Worm (Caenorhabditis elegans): Measurements from ENCODE around the gene sqst-4.

Gene sqst-4

ce11 chrV:16459377-16459776 is 28.9 kb upstream of the sqst-4 start:
- TF ChIP-seq ama-1 (optimal IDR thresholded peaks at IDR 0.05) (no peak), scrt-1 (GFP tag; IDR thresholded peaks at IDR 0.05) (no peak), pes-1 (GFP tag; IDR thresholded peaks at IDR 0.05) (no peak), tbx-11 (GFP tag; IDR thresholded peaks at IDR 0.05) (no peak), tra-4 (tag; optimal IDR thresholded peaks at IDR 0.05) (no peak), hmbx-1 (tag; optimal IDR thresholded peaks at IDR 0.05) (no peak), flt-1 (GFP tag; IDR thresholded peaks at IDR 0.05) (no peak), ets-7 (tag; optimal IDR thresholded peaks at IDR 0.05) (no peak), B0310.2 (tag; optimal IDR thresholded peaks at IDR 0.05) (no peak), aly-1 (tag; optimal IDR thresholded peaks at IDR 0.05) (no peak), ceh-36 (tag; optimal IDR thresholded peaks at IDR 0.05) (no peak), F13C5.2 (tag; optimal IDR thresholded peaks at IDR 0.05) (no peak), hmg-4 (GFP tag; optimal IDR thresholded peaks at IDR 0.05) (no peak), sea-1 (GFP tag; conservative IDR thresholded peaks at IDR 0.05) (no peak), ceh-13 (GFP tag; optimal IDR thresholded peaks at IDR 0.05) (no peak), tbx-37 (GFP tag; conservative IDR thresholded peaks at IDR 0.05) (no peak), hnd-1 (tag; optimal IDR thresholded peaks at IDR 0.05) (no peak)

- TF ChIP-seq ceh-36 (tag; optimal IDR thresholded peaks at IDR 0.05) = no peak
- TF ChIP-seq aly-1 (tag; optimal IDR thresholded peaks at IDR 0.05) = no peak
- TF ChIP-seq B0310.2 (tag; optimal IDR thresholded peaks at IDR 0.05) = no peak
- no peak for TF ChIP-seq sea-1 (GFP tag; conservative IDR thresholded peaks at IDR 0.05)
- TF ChIP-seq ets-7 (tag; optimal IDR thresholded peaks at IDR 0.05) = no peak
- no peak for TF ChIP-seq tbx-37 (GFP tag; conservative IDR thresholded peaks at IDR 0.05)
- TF ChIP-seq hmg-4 (GFP tag; optimal IDR thresholded peaks at IDR 0.05) = no peak
- TF ChIP-seq ama-1 (optimal IDR thresholded peaks at IDR 0.05) = no peak
- TF ChIP-seq pes-1 (GFP tag; IDR thresholded peaks at IDR 0.05) = no peak
- no peak for TF ChIP-seq flt-1 (GFP tag; IDR thresholded peaks at IDR 0.05)
- no peak for TF ChIP-seq tbx-11 (GFP tag; IDR thresholded peaks at IDR 0.05)
- no peak for TF ChIP-seq tra-4 (tag; optimal IDR thresholded peaks at IDR 0.05)
- no peak for TF ChIP-seq hnd-1 (tag; optimal IDR thresholded peaks at IDR 0.05)
- no peak for TF ChIP-seq F13C5.2 (tag; optimal IDR thresholded peaks at IDR 0.05)
- TF ChIP-seq scrt-1 (GFP tag; IDR thresholded peaks at IDR 0.05) = no peak
- no peak for TF ChIP-seq hmbx-1 (tag; optimal IDR thresholded peaks at IDR 0.05)
- no peak for TF ChIP-seq ceh-13 (GFP tag; optimal IDR thresholded peaks at IDR 0.05)
Measured at ce11 chrV:16460866-16461265, 27.4 kb upstream of the sqst-4 start, which contains the start of gene srh-142. TSS of gene srh-142 (minus strand) at chrV:16460966.

- TF ChIP-seq hnd-1 (tag; optimal IDR thresholded peaks at IDR 0.05) = no peak
- no peak for TF ChIP-seq sea-1 (GFP tag; conservative IDR thresholded peaks at IDR 0.05)
- TF ChIP-seq tbx-37 (GFP tag; conservative IDR thresholded peaks at IDR 0.05) = no peak
- no peak for TF ChIP-seq B0310.2 (tag; optimal IDR thresholded peaks at IDR 0.05)
- no peak for TF ChIP-seq tra-4 (tag; optimal IDR thresholded peaks at IDR 0.05)
- no peak for TF ChIP-seq ceh-13 (GFP tag; optimal IDR thresholded peaks at IDR 0.05)
- no peak for TF ChIP-seq hmg-4 (GFP tag; optimal IDR thresholded peaks at IDR 0.05)
- TF ChIP-seq aly-1 (tag; optimal IDR thresholded peaks at IDR 0.05) = no peak
- no peak for TF ChIP-seq tbx-11 (GFP tag; IDR thresholded peaks at IDR 0.05)
- TF ChIP-seq F13C5.2 (tag; optimal IDR thresholded peaks at IDR 0.05) = no peak
- TF ChIP-seq ets-7 (tag; optimal IDR thresholded peaks at IDR 0.05) = no peak
- TF ChIP-seq ama-1 (optimal IDR thresholded peaks at IDR 0.05) = no peak
- TF ChIP-seq scrt-1 (GFP tag; IDR thresholded peaks at IDR 0.05) = no peak
- TF ChIP-seq hmbx-1 (tag; optimal IDR thresholded peaks at IDR 0.05) = no peak
- no peak for TF ChIP-seq flt-1 (GFP tag; IDR thresholded peaks at IDR 0.05)
- TF ChIP-seq ceh-36 (tag; optimal IDR thresholded peaks at IDR 0.05) = no peak
- TF ChIP-seq pes-1 (GFP tag; IDR thresholded peaks at IDR 0.05) = no peak
Measured at ce11 chrV:16467840-16468239, 20.4 kb upstream of the sqst-4 start, which contains the start of gene sru-44. TSS of gene sru-44 (minus strand) at chrV:16467940.

ce11 chrV:16470916-16471315 is 17.4 kb upstream of the sqst-4 start, which contains the start of gene srh-138:
TSS of gene srh-138 (minus strand) at chrV:16471016.
- TF ChIP-seq hmg-4 (GFP tag; optimal IDR thresholded peaks at IDR 0.05) (no peak), flt-1 (GFP tag; IDR thresholded peaks at IDR 0.05) (no peak), ets-7 (tag; optimal IDR thresholded peaks at IDR 0.05) (no peak), scrt-1 (GFP tag; IDR thresholded peaks at IDR 0.05) (no peak), ama-1 (optimal IDR thresholded peaks at IDR 0.05) (no peak), tbx-11 (GFP tag; IDR thresholded peaks at IDR 0.05) (no peak), hnd-1 (tag; optimal IDR thresholded peaks at IDR 0.05) (no peak), tra-4 (tag; optimal IDR thresholded peaks at IDR 0.05) (no peak)

DNA sequence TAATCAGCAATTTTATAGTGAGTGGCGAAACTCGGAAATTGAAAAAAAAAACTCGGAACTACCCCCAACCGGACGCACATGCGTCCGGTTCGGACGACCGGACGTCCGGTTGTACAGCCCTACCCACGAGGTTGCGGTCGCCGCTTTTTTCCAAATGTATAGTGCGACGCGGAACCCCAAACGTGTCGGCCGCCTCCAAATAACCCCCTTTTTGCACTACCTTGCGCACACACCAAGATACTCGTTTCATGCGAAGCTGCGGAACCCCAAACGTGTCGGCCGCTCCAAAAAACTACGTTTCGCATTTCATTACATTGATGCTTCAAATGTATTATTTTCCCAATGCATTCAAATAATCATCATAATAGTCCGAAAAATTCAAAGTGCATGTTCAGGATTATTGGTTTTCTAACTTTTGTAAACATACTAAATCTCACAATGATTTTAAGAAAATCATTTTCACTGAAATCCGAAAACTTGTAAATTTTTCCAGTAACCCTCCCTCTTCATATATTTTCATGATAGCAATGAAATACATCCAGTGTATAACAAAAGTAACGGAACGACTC is 16.2 kb upstream of the sqst-4 start, which contains the start of gene srw-35:
srw-35 (plus strand) TSS at position 519 of the 569 bp plus-strand sequence.
- TF ChIP-seq B0310.2 (tag; optimal IDR thresholded peaks at IDR 0.05) (no peak), scrt-1 (GFP tag; IDR thresholded peaks at IDR 0.05) (no peak), sea-1 (GFP tag; conservative IDR thresholded peaks at IDR 0.05) (no peak), ceh-36 (tag; optimal IDR thresholded peaks at IDR 0.05) (no peak), hnd-1 (tag; optimal IDR thresholded peaks at IDR 0.05) (no peak), F13C5.2 (tag; optimal IDR thresholded peaks at IDR 0.05) (no peak), tbx-37 (GFP tag; conservative IDR thresholded peaks at IDR 0.05) (no peak), aly-1 (tag; optimal IDR thresholded peaks at IDR 0.05) (no peak), ceh-13 (GFP tag; optimal IDR thresholded peaks at IDR 0.05) (no peak), hmg-4 (GFP tag; optimal IDR thresholded peaks at IDR 0.05) (no peak), flt-1 (GFP tag; IDR thresholded peaks at IDR 0.05) (no peak), hmbx-1 (tag; optimal IDR thresholded peaks at IDR 0.05) (no peak), ama-1 (optimal IDR thresholded peaks at IDR 0.05) (no peak), tbx-11 (GFP tag; IDR thresholded peaks at IDR 0.05) (no peak), pes-1 (GFP tag; IDR thresholded peaks at IDR 0.05) (no peak), ets-7 (tag; optimal IDR thresholded peaks at IDR 0.05) (no peak), tra-4 (tag; optimal IDR thresholded peaks at IDR 0.05) (no peak)

- no peak for TF ChIP-seq scrt-1 (GFP tag; IDR thresholded peaks at IDR 0.05)
- TF ChIP-seq flt-1 (GFP tag; IDR thresholded peaks at IDR 0.05) = no peak
- TF ChIP-seq hmg-4 (GFP tag; optimal IDR thresholded peaks at IDR 0.05) = no peak
- no peak for TF ChIP-seq ceh-13 (GFP tag; optimal IDR thresholded peaks at IDR 0.05)
- TF ChIP-seq tra-4 (tag; optimal IDR thresholded peaks at IDR 0.05) = no peak
- no peak for TF ChIP-seq B0310.2 (tag; optimal IDR thresholded peaks at IDR 0.05)
- TF ChIP-seq tbx-37 (GFP tag; conservative IDR thresholded peaks at IDR 0.05) = no peak
- TF ChIP-seq tbx-11 (GFP tag; IDR thresholded peaks at IDR 0.05) = no peak
- TF ChIP-seq pes-1 (GFP tag; IDR thresholded peaks at IDR 0.05) = no peak
- TF ChIP-seq ceh-36 (tag; optimal IDR thresholded peaks at IDR 0.05) = no peak
- no peak for TF ChIP-seq ets-7 (tag; optimal IDR thresholded peaks at IDR 0.05)
- TF ChIP-seq ama-1 (optimal IDR thresholded peaks at IDR 0.05) = no peak
- TF ChIP-seq sea-1 (GFP tag; conservative IDR thresholded peaks at IDR 0.05) = no peak
- no peak for TF ChIP-seq aly-1 (tag; optimal IDR thresholded peaks at IDR 0.05)
- TF ChIP-seq hnd-1 (tag; optimal IDR thresholded peaks at IDR 0.05) = no peak
- no peak for TF ChIP-seq F13C5.2 (tag; optimal IDR thresholded peaks at IDR 0.05)
- no peak for TF ChIP-seq hmbx-1 (tag; optimal IDR thresholded peaks at IDR 0.05)
Measured at ce11 chrV:16479275-16479674, 9.0 kb upstream of the sqst-4 start, which contains the start of gene T08G3.11. TSS of gene T08G3.11 (minus strand) at chrV:16479375.

All from whole organism, early embryonic.